Fruit fly (Drosophila melanogaster) whole organism, embryonic: ENCODE measurements around the gene CG14561.

Experiments used
- Awh ChIP-seq: fragments of 200-800 bp; sonication (Bioruptor generic); IDR thresholded peaks from 2 replicates; pipeline ENCODE4, ENCODE4 v1.3.6; 2022; ENCODE audit warnings: missing biosample characterization, missing genetic modification characterization
- Bdp1 ChIP-seq: fragments of 200-800 bp; sonication (Bioruptor generic); optimal IDR thresholded peaks from 3 replicates; lab custom pipeline; 2016; ENCODE audit warnings: missing biosample characterization, missing genetic modification characterization
- CG10267 ChIP-seq: fragments of 200-800 bp; sonication (Bioruptor generic); optimal IDR thresholded peaks from 2 replicates; lab custom pipeline; 2018; ENCODE audit warnings: missing biosample characterization, mild to moderate bottlenecking, missing genetic modification characterization, moderate library complexity
- CG12104 ChIP-seq: fragments of 200-800 bp; sonication (Bioruptor generic); optimal IDR thresholded peaks from 3 replicates; lab custom pipeline; 2016; ENCODE audit warnings: missing biosample characterization, missing genetic modification characterization
- CG13424 ChIP-seq: fragments of 200-800 bp; sonication (Bioruptor generic); optimal IDR thresholded peaks from 2 replicates; lab custom pipeline; 2019; ENCODE audit warnings: missing biosample characterization, mild to moderate bottlenecking, missing genetic modification characterization, moderate library complexity
- CG14860 ChIP-seq: fragments of 200-800 bp; sonication (Bioruptor generic); IDR thresholded peaks from 3 replicates; pipeline ENCODE4 v1.3.6; 2022; ENCODE audit warnings: missing biosample characterization, missing genetic modification characterization; ENCODE audit not compliant: partially characterized antibody
- CG15011 ChIP-seq: fragments of 200-800 bp; sonication (Bioruptor generic); optimal IDR thresholded peaks from 3 replicates; lab custom pipeline; 2018; ENCODE audit warnings: missing biosample characterization, mild to moderate bottlenecking, missing genetic modification characterization
- CG17612 ChIP-seq: fragments of 200-800 bp; sonication (Bioruptor generic); IDR thresholded peaks from 2 replicates; pipeline ENCODE4 v1.3.6; 2022; ENCODE audit warnings: missing biosample characterization, missing genetic modification characterization
- CG2129 ChIP-seq: fragments of 200-800 bp; sonication (Bioruptor generic); IDR thresholded peaks from 2 replicates; pipeline ENCODE4 v1.3.6; 2022; ENCODE audit warnings: missing biosample characterization, missing genetic modification characterization; ENCODE audit not compliant: partially characterized antibody
- CG2199 ChIP-seq: fragments of 200-800 bp; sonication (Bioruptor generic); IDR thresholded peaks from 3 replicates; pipeline ENCODE4 v1.3.6; 2022; ENCODE audit warnings: missing biosample characterization, missing genetic modification characterization
- CG2202 ChIP-seq: fragments of 200-800 bp; sonication (Bioruptor generic); optimal IDR thresholded peaks from 2 replicates; lab custom pipeline; 2018; ENCODE audit warnings: missing biosample characterization, mild to moderate bottlenecking, missing genetic modification characterization
- CG2678 ChIP-seq: fragments of 200-800 bp; sonication (Bioruptor generic); optimal IDR thresholded peaks from 3 replicates; lab custom pipeline; 2019; ENCODE audit warnings: missing biosample characterization, mild to moderate bottlenecking, missing genetic modification characterization, moderate library complexity
- CG2875 ChIP-seq: fragments of 200-800 bp; sonication (Bioruptor generic); optimal IDR thresholded peaks from 2 replicates; lab custom pipeline; 2017; ENCODE audit warnings: missing biosample characterization, mild to moderate bottlenecking, missing genetic modification characterization, missing genetic modification reagents
- CG30403 ChIP-seq: fragments of 200-800 bp; sonication (Bioruptor generic); optimal IDR thresholded peaks from 3 replicates; lab custom pipeline; 2016; ENCODE audit warnings: missing biosample characterization, missing genetic modification characterization
- CG3065 ChIP-seq: fragments of 200-800 bp; sonication (Bioruptor generic); optimal IDR thresholded peaks from 2 replicates; lab custom pipeline; 2016; ENCODE audit warnings: missing biosample characterization, missing genetic modification characterization
- CG31441 ChIP-seq: fragments of 200-800 bp; sonication (Bioruptor generic); IDR thresholded peaks from 2 replicates; pipeline ENCODE4 v1.3.6; 2022; ENCODE audit warnings: missing biosample characterization, missing genetic modification characterization
- CG33557 ChIP-seq: fragments of 200-800 bp; sonication (Bioruptor generic); optimal IDR thresholded peaks from 2 replicates; lab custom pipeline; 2019; ENCODE audit warnings: missing biosample characterization, mild to moderate bottlenecking, missing genetic modification characterization, moderate library complexity
- CG34224 ChIP-seq: fragments of 200-800 bp; sonication (Bioruptor generic); IDR thresholded peaks from 3 replicates; pipeline ENCODE4 v1.3.6; 2022; ENCODE audit warnings: missing biosample characterization, missing genetic modification characterization; ENCODE audit not compliant: partially characterized antibody
- CG4282 ChIP-seq: fragments of 200-800 bp; sonication (Bioruptor generic); optimal IDR thresholded peaks from 2 replicates; lab custom pipeline; 2016; ENCODE audit warnings: missing biosample characterization, missing genetic modification characterization
- CG4404 ChIP-seq: fragments of 200-800 bp; sonication (Bioruptor generic); IDR thresholded peaks from 2 replicates; pipeline ENCODE4 v1.3.6; 2022; ENCODE audit warnings: missing biosample characterization, missing genetic modification characterization
- CG4617 ChIP-seq: fragments of 200-800 bp; sonication (Bioruptor generic); optimal IDR thresholded peaks from 3 replicates; lab custom pipeline; 2016; ENCODE audit warnings: missing biosample characterization, missing genetic modification characterization, borderline replicate concordance
- CG4730 ChIP-seq: fragments of 200-800 bp; sonication (Bioruptor generic); IDR thresholded peaks from 2 replicates; pipeline ENCODE4 v1.3.6; 2022; ENCODE audit warnings: missing biosample characterization, missing genetic modification characterization
- CG4820 ChIP-seq: fragments of 200-800 bp; sonication (Bioruptor generic); optimal IDR thresholded peaks from 3 replicates; lab custom pipeline; 2016; ENCODE audit warnings: missing biosample characterization, missing genetic modification characterization
- CG7556 ChIP-seq: fragments of 200-800 bp; sonication (Bioruptor generic); optimal IDR thresholded peaks from 2 replicates; lab custom pipeline; 2017; ENCODE audit warnings: missing biosample characterization, mild to moderate bottlenecking, missing genetic modification characterization
- CG7963 ChIP-seq: fragments of 200-800 bp; sonication (Bioruptor generic); IDR thresholded peaks from 3 replicates; pipeline ENCODE4 v1.3.6; 2022; ENCODE audit warnings: missing biosample characterization, missing genetic modification characterization; ENCODE audit not compliant: partially characterized antibody
- D19B ChIP-seq: fragments of 200-800 bp; sonication (Bioruptor generic); optimal IDR thresholded peaks from 2 replicates; lab custom pipeline; 2017; ENCODE audit warnings: missing biosample characterization, mild to moderate bottlenecking, missing genetic modification characterization
- Dip2 ChIP-seq: fragments of 200-800 bp; sonication (Bioruptor generic); IDR thresholded peaks from 2 replicates; pipeline ENCODE4 v1.3.6; 2022; ENCODE audit warnings: missing biosample characterization, missing genetic modification characterization
- E2f1 ChIP-seq: fragments of 200-800 bp; sonication (Bioruptor generic); IDR thresholded peaks from 2 replicates; pipeline ENCODE4 v1.3.6; 2022; ENCODE audit warnings: missing biosample characterization, missing genetic modification characterization
- ERR ChIP-seq: fragments of 200-800 bp; sonication (Bioruptor generic); optimal IDR thresholded peaks from 2 replicates; lab custom pipeline; 2016; ENCODE audit warnings: missing biosample characterization, missing genetic modification characterization
- Ets65A ChIP-seq: fragments of 200-800 bp; sonication (Bioruptor generic); peaks from one replicate; lab custom pipeline; 2016; ENCODE audit warnings: missing biosample characterization, missing genetic modification characterization
- H2.0 ChIP-seq: fragments of 200-800 bp; sonication (Bioruptor generic); IDR thresholded peaks from 2 replicates; pipeline ENCODE4 v1.3.6; 2022; ENCODE audit warnings: missing biosample characterization, missing genetic modification characterization
- HmgD ChIP-seq: fragments of 200-800 bp; sonication (Bioruptor generic); optimal IDR thresholded peaks from 3 replicates; lab custom pipeline; 2016; ENCODE audit warnings: missing biosample characterization, missing genetic modification characterization
- HmgZ ChIP-seq: fragments of 200-800 bp; sonication (Bioruptor generic); optimal IDR thresholded peaks from 2 replicates; lab custom pipeline; 2018; ENCODE audit warnings: missing biosample characterization, mild to moderate bottlenecking, missing genetic modification characterization
- Kr ChIP-seq: fragments of 200-800 bp; sonication (Bioruptor generic); optimal IDR thresholded peaks from 2 replicates; lab custom pipeline; 2017; ENCODE audit warnings: missing biosample characterization, mild to moderate bottlenecking, missing genetic modification characterization
- NfI ChIP-seq: fragments of 200-800 bp; sonication (Bioruptor generic); optimal IDR thresholded peaks from 3 replicates; lab custom pipeline; 2018; ENCODE audit warnings: missing biosample characterization, mild to moderate bottlenecking, missing genetic modification characterization, moderate library complexity
- Oaz ChIP-seq: fragments of 200-800 bp; sonication (Bioruptor generic); IDR thresholded peaks from 2 replicates; pipeline ENCODE4 v1.3.6; 2022; ENCODE audit warnings: missing biosample characterization, missing genetic modification characterization
- Spps ChIP-seq: fragments of 200-800 bp; sonication (Bioruptor generic); optimal IDR thresholded peaks from 2 replicates; lab custom pipeline; 2018; ENCODE audit warnings: missing biosample characterization, mild to moderate bottlenecking, missing genetic modification characterization
- Sry-δ ChIP-seq: fragments of 200-800 bp; sonication (Bioruptor generic); optimal IDR thresholded peaks from 2 replicates; lab custom pipeline; 2016; ENCODE audit warnings: missing biosample characterization, missing genetic modification characterization
- crol ChIP-seq: fragments of 200-800 bp; sonication (Bioruptor generic); IDR thresholded peaks from 2 replicates; pipeline ENCODE4 v1.3.6; 2022; ENCODE audit warnings: missing biosample characterization, missing genetic modification characterization
- dm ChIP-seq: fragments of 200-800 bp; sonication (Bioruptor generic); optimal IDR thresholded peaks from 3 replicates; lab custom pipeline; 2016; ENCODE audit warnings: missing biosample characterization, missing genetic modification characterization
- knrl ChIP-seq: fragments of 200-800 bp; sonication (Bioruptor generic); IDR thresholded peaks from 3 replicates; pipeline ENCODE4 v1.3.6; 2022; ENCODE audit warnings: missing biosample characterization, missing genetic modification characterization; ENCODE audit not compliant: partially characterized antibody
- nmo ChIP-seq: fragments of 200-800 bp; sonication (Bioruptor generic); optimal IDR thresholded peaks from 2 replicates; lab custom pipeline; 2018; ENCODE audit warnings: missing biosample characterization, mild to moderate bottlenecking, missing genetic modification characterization, moderate library complexity
- pfk ChIP-seq: fragments of 200-800 bp; sonication (Bioruptor generic); optimal IDR thresholded peaks from 2 replicates; lab custom pipeline; 2018; ENCODE audit warnings: missing biosample characterization, mild to moderate bottlenecking, missing genetic modification characterization, moderate library complexity
- pros ChIP-seq: fragments of 200-800 bp; sonication (Bioruptor generic); optimal IDR thresholded peaks from 3 replicates; lab custom pipeline; 2019; ENCODE audit warnings: missing biosample characterization, mild to moderate bottlenecking, missing genetic modification characterization, moderate library complexity
- slou ChIP-seq: fragments of 200-800 bp; sonication (Bioruptor generic); optimal IDR thresholded peaks from 3 replicates; lab custom pipeline; 2016; ENCODE audit warnings: missing biosample characterization, missing genetic modification characterization
- slp2 ChIP-seq: fragments of 200-800 bp; sonication (Bioruptor generic); optimal IDR thresholded peaks from 2 replicates; lab custom pipeline; 2016; ENCODE audit warnings: missing biosample characterization, missing genetic modification characterization
- sna ChIP-seq: fragments of 200-800 bp; sonication (Bioruptor generic); IDR thresholded peaks from 2 replicates; pipeline ENCODE4 v1.3.6; 2022; ENCODE audit warnings: missing biosample characterization, missing genetic modification characterization; ENCODE audit not compliant: partially characterized antibody
- stc ChIP-seq: fragments of 200-800 bp; sonication (Bioruptor generic); IDR thresholded peaks from 2 replicates; pipeline ENCODE4 v1.3.6; 2022; ENCODE audit warnings: missing biosample characterization, missing genetic modification characterization
- tx ChIP-seq: fragments of 200-800 bp; sonication (Bioruptor generic); optimal IDR thresholded peaks from 2 replicates; lab custom pipeline; 2016; ENCODE audit warnings: missing biosample characterization, missing genetic modification characterization
- vvl ChIP-seq: fragments of 200-800 bp; sonication (Bioruptor generic); IDR thresholded peaks from 2 replicates; pipeline ENCODE4 v1.3.6; 2022; ENCODE audit warnings: missing biosample characterization, missing genetic modification characterization
- yki ChIP-seq: fragments of >200 bp; optimal IDR thresholded peaks from 3 replicates; lab custom pipeline; 2018
- zen2 ChIP-seq: fragments of 200-800 bp; sonication (Bioruptor generic); IDR thresholded peaks from 3 replicates; pipeline ENCODE4 v1.3.6; 2022; ENCODE audit warnings: missing biosample characterization, missing genetic modification characterization; ENCODE audit not compliant: partially characterized antibody

The CG14561 gene

dm6 chr3L:22065694-22066093 lies at the start of gene CG14561 (continued):
- no peak for TF ChIP-seq CG13424 (tag; lab: Kevin White, UChicago)
- no peak for TF ChIP-seq Oaz (GFP tag; lab: Robert Waterston, UW)
- TF ChIP-seq CG31441 (GFP tag; lab: Robert Waterston, UW), result no peak
- TF ChIP-seq vvl, result peak; percentile 16; the same call in 1 of the 2 replicates
- peak; percentile 39 for TF ChIP-seq HmgZ
- no peak for TF ChIP-seq Spps (tag; lab: Kevin White, UChicago)
- TF ChIP-seq sna (GFP tag; lab: Robert Waterston, UW), result peak; percentile 93
- no peak for TF ChIP-seq CG4820 (GFP tag; lab: Kevin White, UChicago)
- TF ChIP-seq dm (GFP tag; lab: Kevin White, UChicago), result peak; percentile 18
- no peak for TF ChIP-seq Kr
- peak; percentile 94 for TF ChIP-seq knrl
- no peak for TF ChIP-seq E2f1 (GFP tag; lab: Robert Waterston, UW)
- TF ChIP-seq CG7556 (GFP tag; lab: Kevin White, UChicago), result no peak
- no peak for TF ChIP-seq CG3065 (GFP tag; lab: Kevin White, UChicago)
- peak; percentile 1 for TF ChIP-seq CG33557
- no peak for TF ChIP-seq CG15011 (GFP tag; lab: Kevin White, UChicago)
- TF ChIP-seq Sry-δ (GFP tag; lab: Kevin White, UChicago), result peak; percentile 97
- TF ChIP-seq CG34224 (GFP tag; lab: Robert Waterston, UW), result peak; percentile 87
- TF ChIP-seq yki (lab: Kevin White, UChicago), result peak; percentile 3
- TF ChIP-seq CG7963 (GFP tag; lab: Robert Waterston, UW), result peak; percentile 89
- TF ChIP-seq Ets65A, result no peak
- peak; percentile 63 for TF ChIP-seq HmgD (GFP tag; lab: Kevin White, UChicago)
- TF ChIP-seq CG2678 (tag; lab: Kevin White, UChicago), result no peak
- no peak for TF ChIP-seq pros (GFP tag; lab: Kevin White, UChicago)
- TF ChIP-seq Dip2, result no peak
- peak; percentile 17 for TF ChIP-seq nmo
- no peak for TF ChIP-seq D19B (GFP tag; lab: Kevin White, UChicago)
- TF ChIP-seq CG4617, result peak; percentile 61
- TF ChIP-seq CG10267 (tag; lab: Kevin White, UChicago), result peak; percentile 70
- TF ChIP-seq stc (GFP tag; lab: Robert Waterston, UW), result no peak
- no peak for TF ChIP-seq crol (GFP tag; lab: Robert Waterston, UW)
- TF ChIP-seq CG4404 (GFP tag; lab: Robert Waterston, UW), result no peak
- no peak for TF ChIP-seq CG2202 (tag; lab: Kevin White, UChicago)
- TF ChIP-seq CG17612, result no peak
- TF ChIP-seq ERR, result no peak
- peak; percentile 100 for TF ChIP-seq CG2199
- no peak for TF ChIP-seq CG12104 (GFP tag; lab: Kevin White, UChicago)
- no peak for TF ChIP-seq H2.0 (GFP tag; lab: Robert Waterston, UW)
- no peak for TF ChIP-seq slou
- no peak for TF ChIP-seq CG4730 (GFP tag; lab: Robert Waterston, UW)
- TF ChIP-seq tx (GFP tag; lab: Kevin White, UChicago), result no peak
- peak; percentile 23 for TF ChIP-seq CG30403 (GFP tag; lab: Kevin White, UChicago)
- TF ChIP-seq zen2 (GFP tag; lab: Robert Waterston, UW), result peak; percentile 87
- TF ChIP-seq CG2875 (GFP tag; lab: Kevin White, UChicago), result no peak
- TF ChIP-seq pfk, result peak; percentile 10
- no peak for TF ChIP-seq Bdp1 (GFP tag; lab: Kevin White, UChicago)
- TF ChIP-seq Awh (GFP tag; lab: Robert Waterston, UW), result no peak
- no peak for TF ChIP-seq slp2 (GFP tag; lab: Kevin White, UChicago)
- TF ChIP-seq CG2129 (GFP tag; lab: Robert Waterston, UW), result peak; percentile 80
- peak; percentile 92 for TF ChIP-seq CG14860
- TF ChIP-seq CG4282 (GFP tag; lab: Kevin White, UChicago), result peak; percentile 10
- no peak for TF ChIP-seq NfI (GFP tag; lab: Kevin White, UChicago)
